Worm (Caenorhabditis elegans) whole organism, L3 larva: ENCODE results near the gene T28D6.3.

Experiments used
- R02D3.7 ChIP-seq: fragments of 150-350 bp; optimal IDR thresholded peaks from 2 replicates; lab custom pipeline; 2014; ENCODE audit warnings: missing biosample characterization, missing genetic modification characterization
- ZK546.5 ChIP-seq: sonication (generic microtip); optimal IDR thresholded peaks from 2 replicates; lab custom pipeline; 2017; ENCODE audit warnings: missing biosample characterization, missing genetic modification characterization
- aly-2 ChIP-seq: fragments of 150-350 bp; optimal IDR thresholded peaks from 2 replicates; lab custom pipeline; 2014; ENCODE audit warnings: missing biosample characterization, missing genetic modification characterization
- ceh-82 ChIP-seq: fragments of 150-350 bp; optimal IDR thresholded peaks from 2 replicates; lab custom pipeline; 2014; ENCODE audit warnings: missing biosample characterization, missing genetic modification characterization
- egl-27 ChIP-seq: sonication (generic microtip); optimal IDR thresholded peaks from 4 replicates; lab custom pipeline; 2017; ENCODE audit warnings: missing biosample characterization, missing genetic modification reagents, missing genetic modification characterization
- elt-1 ChIP-seq: fragments of 150-350 bp; optimal IDR thresholded peaks from 2 replicates; lab custom pipeline; 2014; ENCODE audit warnings: missing biosample characterization, missing genetic modification characterization
- elt-2 ChIP-seq: sonication (generic microtip); optimal IDR thresholded peaks from 2 replicates; lab custom pipeline; 2016; ENCODE audit warnings: missing genetic modification reagents, mild to moderate bottlenecking, missing genetic modification characterization, missing compliant biosample characterization
- lin-15B ChIP-seq: fragments of 150-350 bp; optimal IDR thresholded peaks from 2 replicates; lab custom pipeline; 2014; ENCODE audit warnings: missing biosample characterization, missing genetic modification characterization
- nhr-12 ChIP-seq: fragments of 150-350 bp; optimal IDR thresholded peaks from 2 replicates; lab custom pipeline; 2014; ENCODE audit warnings: missing biosample characterization, missing genetic modification characterization
- nhr-237 ChIP-seq: fragments of 150-350 bp; optimal IDR thresholded peaks from 2 replicates; lab custom pipeline; 2014; ENCODE audit warnings: missing biosample characterization, missing genetic modification characterization
- nhr-25 ChIP-seq: sonication (generic microtip); optimal IDR thresholded peaks from 2 replicates; lab custom pipeline; 2017; ENCODE audit warnings: missing biosample characterization, missing genetic modification characterization
- nhr-76 ChIP-seq: fragments of 150-350 bp; sonication (generic microtip); optimal IDR thresholded peaks from 5 replicates; lab custom pipeline; 2014; ENCODE audit warnings: missing biosample characterization, missing genetic modification characterization
- nhr-77 ChIP-seq: fragments of 150-350 bp; optimal IDR thresholded peaks from 2 replicates; lab custom pipeline; 2014; ENCODE audit warnings: missing biosample characterization, missing genetic modification characterization

DNA sequence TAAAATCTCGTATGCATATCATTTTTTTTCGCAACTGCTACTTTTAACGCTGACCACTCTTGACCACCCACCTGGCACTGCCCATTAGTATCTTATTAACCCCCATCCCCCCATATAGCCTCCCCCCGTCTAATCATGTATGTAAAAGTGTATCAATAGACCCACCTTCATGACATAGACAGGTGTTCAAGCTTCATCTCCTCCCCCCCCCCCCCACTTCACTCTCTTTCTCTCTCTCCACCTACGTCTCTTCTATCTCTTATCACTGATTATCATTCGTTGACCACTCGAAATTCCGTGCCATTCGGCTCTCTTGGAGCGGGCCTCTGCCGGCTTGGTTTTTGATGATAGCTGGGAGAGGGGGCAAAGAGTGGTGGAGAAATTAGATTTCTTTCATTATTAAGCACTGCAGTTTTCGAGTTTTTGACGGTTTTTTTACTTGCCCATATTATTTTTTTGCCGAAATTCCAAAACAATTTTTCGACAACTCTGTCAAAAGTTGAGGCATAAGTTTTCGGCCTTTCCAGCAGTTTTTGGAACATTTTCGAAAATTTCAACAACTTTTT lies 10.7 kb upstream of the T28D6.3 start:
- TF ChIP-seq ceh-82 (tag; lab: Kevin White, UChicago) (no peak), nhr-77 (tag; lab: Kevin White, UChicago) (no peak), elt-1 (tag; lab: Kevin White, UChicago) (no peak), ZK546.5 (no peak), egl-27 (tag; lab: Kevin White, UChicago) (no peak), nhr-76 (tag; lab: Kevin White, UChicago) (no peak), nhr-12 (tag; lab: Kevin White, UChicago) (no peak), lin-15B (tag; lab: Kevin White, UChicago) (no peak), aly-2 (no peak), elt-2 (tag; lab: Kevin White, UChicago) (no peak), R02D3.7 (tag; lab: Kevin White, UChicago) (no peak), nhr-237 (tag; lab: Kevin White, UChicago) (no peak), nhr-25 (tag; lab: Kevin White, UChicago) (no peak)
